Worm (Caenorhabditis elegans) whole organism, L1 larva: Measurements from ENCODE around the gene W06E11.1.
A peak's percentile ranks its signal among the peaks of the same experiment; 100 is the strongest.

ENCODE experiments used
- C04F5.9 ChIP-seq: sonication (generic microtip); optimal IDR thresholded peaks from 2 replicates; lab custom pipeline; 2016; ENCODE audit warnings: missing genetic modification characterization, missing compliant biosample characterization
- C16A3.4 ChIP-seq: fragments of 150-350 bp; optimal IDR thresholded peaks from 2 replicates; lab custom pipeline; 2014; ENCODE audit warnings: missing biosample characterization, missing genetic modification characterization
- C34B4.2 ChIP-seq: sonication (generic microtip); optimal IDR thresholded peaks from 2 replicates; lab custom pipeline; 2017; ENCODE audit warnings: mild to moderate bottlenecking, missing genetic modification characterization, missing compliant biosample characterization
- Y116A8C.19 ChIP-seq: sonication (generic microtip); optimal IDR thresholded peaks from 2 replicates; lab custom pipeline; 2016; ENCODE audit warnings: missing compliant biosample characterization, missing genetic modification characterization, borderline replicate concordance
- alr-1 ChIP-seq: fragments of 200-800 bp; sonication (Bioruptor generic); optimal IDR thresholded peaks from 2 replicates; lab custom pipeline; 2018; ENCODE audit warnings: borderline replicate concordance, mild to moderate bottlenecking, missing genetic modification characterization, missing compliant biosample characterization
- blmp-1 ChIP-seq: fragments of 150-350 bp; optimal IDR thresholded peaks from 2 replicates; lab custom pipeline; 2014; ENCODE audit warnings: missing biosample characterization, missing genetic modification characterization
- ceh-63 ChIP-seq: fragments of 200-800 bp; sonication (Bioruptor generic); optimal IDR thresholded peaks from 2 replicates; lab custom pipeline; 2018; ENCODE audit warnings: mild to moderate bottlenecking, missing genetic modification characterization, missing compliant biosample characterization
- ceh-8 ChIP-seq: fragments of 200-800 bp; sonication (Bioruptor generic); optimal IDR thresholded peaks from 2 replicates; lab custom pipeline; 2018; ENCODE audit warnings: mild to moderate bottlenecking, missing genetic modification characterization, moderate library complexity, missing compliant biosample characterization
- ces-1 ChIP-seq: fragments of 150-350 bp; optimal IDR thresholded peaks from 2 replicates; lab custom pipeline; 2014; ENCODE audit warnings: missing biosample characterization, missing genetic modification reagents, missing genetic modification characterization
- dsc-1 ChIP-seq: sonication (generic microtip); optimal IDR thresholded peaks from 2 replicates; lab custom pipeline; 2016; ENCODE audit warnings: mild to moderate bottlenecking, missing genetic modification characterization, missing compliant biosample characterization
- efl-1 ChIP-seq, 4 experiments: fragments of 150-350 bp; optimal IDR thresholded peaks in 3 of 4; peaks in 1 of 4; 1 replicate in 1 of 4; 2 replicates in 3 of 4; lab custom pipeline; 2014; ENCODE audit warnings: missing biosample characterization in 2 of 4, missing genetic modification characterization in 2 of 4, missing genetic modification reagents in 2 of 4
- efl-3 ChIP-seq: fragments of 200-800 bp; sonication (Bioruptor generic); optimal IDR thresholded peaks from 2 replicates; lab custom pipeline; 2018; ENCODE audit warnings: mild to moderate bottlenecking, missing genetic modification characterization, missing compliant biosample characterization
- egl-13 ChIP-seq: sonication (generic microtip); optimal IDR thresholded peaks from 2 replicates; lab custom pipeline; 2016; ENCODE audit warnings: missing genotype, missing genetic modification reagents, missing genetic modification characterization, missing compliant biosample characterization
- elt-3 ChIP-seq, 6 experiments: fragments of 150-350 bp in 1 of 6; sonication (generic microtip); optimal IDR thresholded peaks; 2 replicates each; lab custom pipeline; 2017 to 2018; ENCODE audit warnings: missing biosample characterization in 6 of 6, missing genetic modification characterization in 6 of 6, inconsistent platforms in 1 of 6
- fkh-10 ChIP-seq: sonication (generic microtip); optimal IDR thresholded peaks from 2 replicates; lab custom pipeline; 2017; ENCODE audit warnings: missing biosample characterization, missing genetic modification reagents, missing genetic modification characterization
- hlh-4 ChIP-seq: sonication (generic microtip); optimal IDR thresholded peaks from 2 replicates; lab custom pipeline; 2016; ENCODE audit warnings: mild to moderate bottlenecking, missing genetic modification characterization, missing compliant biosample characterization
- jun-1 ChIP-seq: fragments of 150-350 bp; optimal IDR thresholded peaks from 2 replicates; lab custom pipeline; 2014; ENCODE audit warnings: missing biosample characterization, missing genetic modification reagents, missing genetic modification characterization
- lin-13 ChIP-seq: fragments of 150-350 bp; optimal IDR thresholded peaks from 2 replicates; lab custom pipeline; 2014; ENCODE audit warnings: missing biosample characterization, missing genetic modification reagents, missing genetic modification characterization
- lin-14 ChIP-seq: fragments of 200-800 bp; sonication (Bioruptor generic); optimal IDR thresholded peaks from 2 replicates; lab custom pipeline; 2018; ENCODE audit warnings: mild to moderate bottlenecking, missing genetic modification characterization, moderate library complexity, missing compliant biosample characterization
- mep-1 ChIP-seq: fragments of 150-350 bp; optimal IDR thresholded peaks from 2 replicates; lab custom pipeline; 2014; ENCODE audit warnings: missing biosample characterization, missing genetic modification characterization
- nhr-20 ChIP-seq: sonication (generic microtip); optimal IDR thresholded peaks from 2 replicates; lab custom pipeline; 2016; ENCODE audit warnings: mild to moderate bottlenecking, missing genetic modification characterization, missing compliant biosample characterization
- nhr-237 ChIP-seq: fragments of 150-350 bp; optimal IDR thresholded peaks from 2 replicates; lab custom pipeline; 2014; ENCODE audit warnings: missing biosample characterization, missing genetic modification characterization
- nhr-28 ChIP-seq: fragments of 150-350 bp; optimal IDR thresholded peaks from 2 replicates; lab custom pipeline; 2014; ENCODE audit warnings: missing biosample characterization, missing genetic modification characterization
- nhr-77 ChIP-seq: fragments of 150-350 bp; optimal IDR thresholded peaks from 2 replicates; lab custom pipeline; 2014; ENCODE audit warnings: missing biosample characterization, missing genetic modification characterization
- nhr-85 ChIP-seq: sonication (generic microtip); peaks from one replicate; lab custom pipeline; 2016; ENCODE audit warnings: missing genetic modification characterization, inconsistent platforms, missing compliant biosample characterization
- pag-3 ChIP-seq: sonication (generic microtip); optimal IDR thresholded peaks from 2 replicates; lab custom pipeline; 2017; ENCODE audit warnings: missing genetic modification characterization, mild to moderate bottlenecking, missing compliant biosample characterization, antibody characterized with exemption, borderline replicate concordance; ENCODE audit not compliant: insufficient read depth
- rnt-1 ChIP-seq: sonication (generic microtip); optimal IDR thresholded peaks from 2 replicates; lab custom pipeline; 2016; ENCODE audit warnings: mild to moderate bottlenecking, missing genetic modification characterization, moderate library complexity, missing compliant biosample characterization
- skn-1 ChIP-seq: fragments of 150-350 bp; optimal IDR thresholded peaks from 2 replicates; lab custom pipeline; 2014; ENCODE audit warnings: missing biosample characterization, missing genetic modification characterization
- snpc-4 ChIP-seq: fragments of 150-350 bp; optimal IDR thresholded peaks from 2 replicates; lab custom pipeline; 2014; ENCODE audit warnings: missing biosample characterization, missing genetic modification characterization
- snu-23 ChIP-seq: sonication (generic microtip); optimal IDR thresholded peaks from 2 replicates; lab custom pipeline; 2016; ENCODE audit warnings: missing genetic modification characterization, missing compliant biosample characterization
- sox-4 ChIP-seq: sonication (generic microtip); optimal IDR thresholded peaks from 2 replicates; lab custom pipeline; 2016; ENCODE audit warnings: missing genetic modification characterization, missing compliant biosample characterization
- tbx-2 ChIP-seq: sonication (generic microtip); optimal IDR thresholded peaks from 2 replicates; lab custom pipeline; 2016; ENCODE audit warnings: missing genetic modification characterization, missing compliant biosample characterization
- unc-62 ChIP-seq: fragments of 150-350 bp; optimal IDR thresholded peaks from 2 replicates; lab custom pipeline; 2014; ENCODE audit warnings: missing biosample characterization, missing genetic modification reagents, missing genetic modification characterization
- vab-15 ChIP-seq: sonication (generic microtip); optimal IDR thresholded peaks from 2 replicates; lab custom pipeline; 2017; ENCODE audit warnings: missing genotype, mild to moderate bottlenecking, missing genetic modification characterization, missing compliant biosample characterization
- zag-1 ChIP-seq: fragments of 150-350 bp; optimal IDR thresholded peaks from 2 replicates; lab custom pipeline; 2014; ENCODE audit warnings: missing biosample characterization, missing genetic modification characterization
- zip-4 ChIP-seq: fragments of 200-800 bp; sonication (Bioruptor generic); optimal IDR thresholded peaks from 2 replicates; lab custom pipeline; 2018; ENCODE audit warnings: mild to moderate bottlenecking, missing genetic modification characterization, moderate library complexity, missing compliant biosample characterization
- ztf-4 ChIP-seq: fragments of 150-350 bp; optimal IDR thresholded peaks from 2 replicates; lab custom pipeline; 2014; ENCODE audit warnings: missing biosample characterization, missing genetic modification characterization

The W06E11.1 gene

DNA sequence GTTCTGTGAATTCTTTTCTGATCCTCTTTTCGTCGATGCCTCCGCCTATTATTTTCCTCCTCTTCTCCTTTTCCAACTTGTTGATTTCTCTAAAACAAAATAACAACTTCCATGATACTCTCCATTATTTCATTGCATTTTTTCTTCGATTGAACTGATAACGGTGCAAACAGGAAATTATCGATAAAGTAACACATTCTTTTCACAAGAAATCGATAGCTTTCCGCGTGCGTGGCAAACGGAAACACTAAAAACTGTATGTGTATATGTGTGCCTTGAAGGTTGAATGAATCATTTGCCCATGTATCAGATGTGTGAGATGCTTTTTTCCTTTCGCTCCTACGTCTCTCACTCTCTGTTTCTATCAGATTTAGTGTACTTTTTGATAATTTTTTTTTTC lies 9.7 kb downstream of the W06E11.1 start (continued):
- TF ChIP-seq nhr-85 (tag; lab: Kevin White, UChicago), result peak; percentile 43
- TF ChIP-seq vab-15 (tag; lab: Kevin White, UChicago), result no peak
- TF ChIP-seq snpc-4, result no peak
- TF ChIP-seq dsc-1 (tag; lab: Kevin White, UChicago), result no peak
- no peak for TF ChIP-seq nhr-77
- no peak for TF ChIP-seq C34B4.2 (tag; lab: Kevin White, UChicago)
- no peak for TF ChIP-seq Y116A8C.19 (tag; lab: Kevin White, UChicago)
- TF ChIP-seq efl-3 (GFP tag; lab: Kevin White, UChicago), result no peak
- TF ChIP-seq ztf-4 (tag; lab: Kevin White, UChicago), result no peak
- no peak for TF ChIP-seq egl-13 (tag; lab: Kevin White, UChicago)
- TF ChIP-seq ceh-8 (GFP tag; lab: Kevin White, UChicago), result no peak
- no peak for TF ChIP-seq ceh-63 (GFP tag; lab: Kevin White, UChicago)
- TF ChIP-seq C04F5.9 (tag; lab: Kevin White, UChicago), result no peak

- no peak for TF ChIP-seq tbx-2 (tag; lab: Kevin White, UChicago)
- peak; percentile 68 for TF ChIP-seq blmp-1
- TF ChIP-seq elt-3 (tag; optimal IDR thresholded peaks at IDR 0.05; lab: Kevin White, UChicago), result no peak
- peak; percentile 21 for TF ChIP-seq skn-1 (tag; lab: Kevin White, UChicago)
- no peak for TF ChIP-seq alr-1 (tag; lab: Kevin White, UChicago)
- TF ChIP-seq sox-4 (tag; lab: Kevin White, UChicago), result no peak
- TF ChIP-seq efl-1 (optimal IDR thresholded peaks at IDR 0.05; lab: Kevin White, UChicago), result no peak
- TF ChIP-seq efl-1 (GFP tag; optimal IDR thresholded peaks at IDR 0.05 in 1 of 2; lab: Kevin White, UChicago), result peak in 1 of 2 experiments; percentile 28
- TF ChIP-seq, all 84 proteins: peak for 3
These were observed 12.5 kb downstream of the W06E11.1 start for ce11 chrIII:654365-654764.

- TF ChIP-seq jun-1 (tag; lab: Kevin White, UChicago) (no peak), zag-1 (tag; lab: Kevin White, UChicago) (no peak), ztf-4 (tag; lab: Kevin White, UChicago) (no peak), hlh-4 (no peak), nhr-20 (tag; lab: Kevin White, UChicago) (peak; percentile 4), rnt-1 (tag; lab: Kevin White, UChicago) (no peak), nhr-237 (tag; lab: Kevin White, UChicago) (no peak), blmp-1 (peak; percentile 85), fkh-10 (no peak), skn-1 (tag; lab: Kevin White, UChicago) (no peak), efl-1 (optimal IDR thresholded peaks at IDR 0.05; lab: Kevin White, UChicago) (no peak), efl-1 (GFP tag; optimal IDR thresholded peaks at IDR 0.05 in 1 of 2; lab: Kevin White, UChicago) (no peak), C16A3.4 (tag; lab: Kevin White, UChicago) (no peak), dsc-1 (tag; lab: Kevin White, UChicago) (no peak), nhr-85 (tag; lab: Kevin White, UChicago) (peak; percentile 77), lin-14 (GFP tag; lab: Kevin White, UChicago) (peak; percentile 45), pag-3 (tag; lab: Kevin White, UChicago) (no peak), lin-13 (GFP tag; lab: Kevin White, UChicago) (no peak), snu-23 (GFP tag; lab: Kevin White, UChicago) (peak; percentile 9), tbx-2 (tag; lab: Kevin White, UChicago) (no peak), C34B4.2 (tag; lab: Kevin White, UChicago) (no peak), nhr-28 (tag; lab: Kevin White, UChicago) (no peak), zip-4 (no peak), mep-1 (peak; percentile 15), unc-62 (no peak), ces-1 (GFP tag; lab: Kevin White, UChicago) (no peak), elt-3 (tag; optimal IDR thresholded peaks at IDR 0.05; lab: Kevin White, UChicago) (peak in 1 of 6 experiments; percentile 60)
These were observed 14.8 kb downstream of the W06E11.1 start for ce11 chrIII:656660-657059.
